Fruit fly (Drosophila melanogaster) whole organism, embryonic: ENCODE results near the gene Mrp5.
A peak's percentile ranks its signal among the peaks of the same experiment; 100 is the strongest.

ENCODE experiments used
- CG10147 ChIP-seq: fragments of 200-800 bp; sonication (Bioruptor generic); optimal IDR thresholded peaks from 2 replicates; lab custom pipeline; 2019; ENCODE audit warnings: missing biosample characterization, mild to moderate bottlenecking, missing genetic modification characterization, moderate library complexity
- CG11456 ChIP-seq: fragments of 200-800 bp; sonication (Bioruptor generic); IDR thresholded peaks from 3 replicates; pipeline ENCODE4 v1.3.6; 2022; ENCODE audit warnings: missing biosample characterization, missing genetic modification characterization
- CG12155 ChIP-seq: fragments of 200-800 bp; sonication (Bioruptor generic); optimal IDR thresholded peaks from 3 replicates; lab custom pipeline; 2016; ENCODE audit warnings: missing biosample characterization, missing genetic modification characterization
- CG1233 ChIP-seq: fragments of 200-800 bp; sonication (Bioruptor generic); optimal IDR thresholded peaks from 4 replicates; lab custom pipeline; 2018; ENCODE audit warnings: missing biosample characterization, mild to moderate bottlenecking, missing genetic modification characterization
- CG13296 ChIP-seq: fragments of 200-800 bp; sonication (Bioruptor generic); optimal IDR thresholded peaks from 3 replicates; lab custom pipeline; 2018; ENCODE audit warnings: missing biosample characterization, mild to moderate bottlenecking, missing genetic modification characterization
- CG14441 ChIP-seq: fragments of 200-800 bp; sonication (Bioruptor generic); IDR thresholded peaks from 2 replicates; pipeline ENCODE4 v1.3.6; 2022; ENCODE audit warnings: missing biosample characterization, missing genetic modification characterization
- CG15479 ChIP-seq: fragments of 200-800 bp; sonication (Bioruptor generic); optimal IDR thresholded peaks from 3 replicates; lab custom pipeline; 2019; ENCODE audit warnings: missing biosample characterization, mild to moderate bottlenecking, missing genetic modification characterization, moderate library complexity
- CG16813 ChIP-seq: fragments of 200-800 bp; sonication (Bioruptor generic); IDR thresholded peaks from 3 replicates; pipeline ENCODE4 v1.3.6; 2022; ENCODE audit warnings: missing biosample characterization, missing genetic modification characterization; ENCODE audit not compliant: partially characterized antibody
- CG17568 ChIP-seq: fragments of 200-800 bp; sonication (Bioruptor generic); optimal IDR thresholded peaks from 2 replicates; lab custom pipeline; 2018; ENCODE audit warnings: missing biosample characterization, mild to moderate bottlenecking, missing genetic modification characterization, moderate library complexity
- CG18262 ChIP-seq: fragments of 200-800 bp; optimal IDR thresholded peaks from 3 replicates; lab custom pipeline; 2019; ENCODE audit warnings: missing biosample characterization, mild to moderate bottlenecking, missing genetic modification characterization, moderate library complexity
- CG2202 ChIP-seq: fragments of 200-800 bp; sonication (Bioruptor generic); optimal IDR thresholded peaks from 2 replicates; lab custom pipeline; 2018; ENCODE audit warnings: missing biosample characterization, mild to moderate bottlenecking, missing genetic modification characterization
- CG32772 ChIP-seq: fragments of 200-800 bp; sonication (Bioruptor generic); IDR thresholded peaks from 2 replicates; pipeline ENCODE4 v1.3.6; 2022; ENCODE audit warnings: missing biosample characterization, missing genetic modification characterization
- CG34422 ChIP-seq: fragments of 200-800 bp; sonication (Bioruptor generic); IDR thresholded peaks from 3 replicates; pipeline ENCODE4 v1.3.6; 2022; ENCODE audit warnings: missing biosample characterization, missing genetic modification characterization
- CG3838 ChIP-seq: fragments of 200-800 bp; sonication (Bioruptor generic); optimal IDR thresholded peaks from 3 replicates; lab custom pipeline; 2016; ENCODE audit warnings: missing biosample characterization, missing genetic modification characterization
- CG43689 ChIP-seq: fragments of 200-800 bp; sonication (Bioruptor generic); IDR thresholded peaks from 2 replicates; pipeline ENCODE4 v1.3.6; 2022; ENCODE audit warnings: missing biosample characterization, missing genetic modification characterization
- CG4424 ChIP-seq: fragments of 200-800 bp; sonication (Bioruptor generic); optimal IDR thresholded peaks from 3 replicates; lab custom pipeline; 2016; ENCODE audit warnings: missing biosample characterization, missing genetic modification characterization
- CG6175 ChIP-seq: fragments of 200-800 bp; sonication (Bioruptor generic); IDR thresholded peaks from 3 replicates; pipeline ENCODE4 v1.3.6; 2022; ENCODE audit warnings: missing biosample characterization, missing genetic modification characterization
- CG6689 ChIP-seq: fragments of 200-800 bp; sonication (Bioruptor generic); IDR thresholded peaks from 2 replicates; pipeline ENCODE4 v1.3.6; 2022; ENCODE audit warnings: missing biosample characterization, missing genetic modification characterization
- CG7556 ChIP-seq: fragments of 200-800 bp; sonication (Bioruptor generic); optimal IDR thresholded peaks from 2 replicates; lab custom pipeline; 2017; ENCODE audit warnings: missing biosample characterization, mild to moderate bottlenecking, missing genetic modification characterization
- CG8281 ChIP-seq: fragments of 200-800 bp; sonication (Bioruptor generic); optimal IDR thresholded peaks from 2 replicates; lab custom pipeline; 2018; ENCODE audit warnings: missing biosample characterization, mild to moderate bottlenecking, missing genetic modification characterization, moderate library complexity
- CG9797 ChIP-seq: fragments of 200-800 bp; sonication (Bioruptor generic); optimal IDR thresholded peaks from 3 replicates; lab custom pipeline; 2018; ENCODE audit warnings: missing biosample characterization, mild to moderate bottlenecking, missing genetic modification characterization
- Camta ChIP-seq: fragments of 200-800 bp; sonication (Bioruptor generic); optimal IDR thresholded peaks from 2 replicates; lab custom pipeline; 2016; ENCODE audit warnings: missing biosample characterization, missing genetic modification characterization
- CoRest ChIP-seq: fragments of 200-800 bp; sonication (Bioruptor generic); optimal IDR thresholded peaks from 3 replicates; lab custom pipeline; 2018; ENCODE audit warnings: missing biosample characterization, mild to moderate bottlenecking, missing genetic modification characterization, moderate library complexity
- Dbx ChIP-seq: fragments of 200-800 bp; sonication (Bioruptor generic); IDR thresholded peaks from 3 replicates; pipeline ENCODE4 v1.3.6; 2022; ENCODE audit warnings: missing biosample characterization, missing genetic modification characterization
- Elba2 ChIP-seq: fragments of 200-800 bp; sonication (Bioruptor generic); optimal IDR thresholded peaks from 3 replicates; lab custom pipeline; 2016; ENCODE audit warnings: missing biosample characterization, missing genetic modification characterization
- MTF-1 ChIP-seq: fragments of 200-800 bp; sonication (Bioruptor generic); optimal IDR thresholded peaks from 2 replicates; lab custom pipeline; 2018; ENCODE audit warnings: missing biosample characterization, mild to moderate bottlenecking, missing genetic modification characterization, borderline replicate concordance
- Mes4 ChIP-seq: fragments of 200-800 bp; sonication (Bioruptor generic); optimal IDR thresholded peaks from 2 replicates; lab custom pipeline; 2016; ENCODE audit warnings: missing biosample characterization, missing genetic modification characterization
- Myb ChIP-seq: fragments of 200-800 bp; sonication (Bioruptor generic); optimal IDR thresholded peaks from 2 replicates; lab custom pipeline; 2016; ENCODE audit warnings: missing biosample characterization, missing genetic modification characterization
- Scr ChIP-seq: fragments of 200-800 bp; sonication (Bioruptor generic); IDR thresholded peaks from 2 replicates; pipeline ENCODE4 v1.3.6; 2022; ENCODE audit warnings: missing biosample characterization, missing genetic modification characterization; ENCODE audit not compliant: partially characterized antibody
- al ChIP-seq: fragments of 200-800 bp; sonication (Bioruptor generic); IDR thresholded peaks from 2 replicates; pipeline ENCODE4 v1.3.6; 2022; ENCODE audit warnings: missing biosample characterization, missing genetic modification characterization
- ato ChIP-seq: fragments of 200-800 bp; sonication (Bioruptor generic); IDR thresholded peaks from 2 replicates; pipeline ENCODE4 v1.3.6; 2022; ENCODE audit warnings: missing biosample characterization, missing genetic modification characterization; ENCODE audit not compliant: partially characterized antibody
- az2 ChIP-seq: fragments of 200-800 bp; sonication (Bioruptor generic); optimal IDR thresholded peaks from 3 replicates; lab custom pipeline; 2016; ENCODE audit warnings: missing biosample characterization, missing genetic modification characterization
- cato ChIP-seq: fragments of 200-800 bp; sonication (Bioruptor generic); optimal IDR thresholded peaks from 2 replicates; lab custom pipeline; 2016; ENCODE audit warnings: missing biosample characterization, missing genetic modification characterization, borderline replicate concordance
- corto ChIP-seq: fragments of 200-800 bp; sonication (Bioruptor generic); optimal IDR thresholded peaks from 2 replicates; lab custom pipeline; 2016; ENCODE audit warnings: missing biosample characterization, mild to moderate bottlenecking, missing genetic modification characterization, moderate library complexity
- crp ChIP-seq, 2 experiments: fragments of 200-800 bp; sonication (Bioruptor generic); optimal IDR thresholded peaks; 2 replicates in 1 of 2; 3 replicates in 1 of 2; lab custom pipeline; 2017; ENCODE audit warnings: missing biosample characterization in 2 of 2, missing genetic modification characterization in 2 of 2, mild to moderate bottlenecking in 1 of 2, moderate library complexity in 1 of 2
- da ChIP-seq: fragments of 200-800 bp; sonication (Bioruptor generic); optimal IDR thresholded peaks from 2 replicates; lab custom pipeline; 2016; ENCODE audit warnings: missing biosample characterization, missing genetic modification characterization
- dimm ChIP-seq: fragments of 200-800 bp; sonication (Bioruptor generic); IDR thresholded peaks from 2 replicates; pipeline ENCODE4 v1.3.6; 2022; ENCODE audit warnings: missing biosample characterization, missing genetic modification characterization
- emc ChIP-seq: fragments of 200-800 bp; sonication (Bioruptor generic); optimal IDR thresholded peaks from 2 replicates; lab custom pipeline; 2016; ENCODE audit warnings: missing biosample characterization, missing genetic modification characterization
- gt ChIP-seq: fragments of 200-800 bp; sonication (Bioruptor generic); IDR thresholded peaks from 2 replicates; pipeline ENCODE4 v1.3.6; 2022; ENCODE audit warnings: missing biosample characterization, missing genetic modification characterization
- hb ChIP-seq: fragments of 200-800 bp; sonication (Bioruptor generic); IDR thresholded peaks from 3 replicates; pipeline ENCODE4 v1.3.6; 2022; ENCODE audit warnings: missing biosample characterization, missing genetic modification characterization; ENCODE audit not compliant: partially characterized antibody
- lab ChIP-seq: fragments of 200-800 bp; sonication (Bioruptor generic); optimal IDR thresholded peaks from 3 replicates; lab custom pipeline; 2017; ENCODE audit warnings: missing biosample characterization, missing genetic modification characterization, mild to moderate bottlenecking, moderate library complexity, missing genetic modification reagents
- lbe ChIP-seq: fragments of 200-800 bp; sonication (Bioruptor generic); optimal IDR thresholded peaks from 2 replicates; lab custom pipeline; 2016; ENCODE audit warnings: missing biosample characterization, mild to moderate bottlenecking, missing genetic modification characterization
- mirr ChIP-seq: fragments of 200-800 bp; sonication (Bioruptor generic); optimal IDR thresholded peaks from 3 replicates; lab custom pipeline; 2018; ENCODE audit warnings: missing biosample characterization, mild to moderate bottlenecking, missing genetic modification characterization
- onecut ChIP-seq: fragments of 200-800 bp; sonication (Bioruptor generic); IDR thresholded peaks from 2 replicates; pipeline ENCODE4 v1.3.6; 2022; ENCODE audit warnings: missing biosample characterization, missing genetic modification characterization
- phol ChIP-seq: fragments of 200-800 bp; sonication (Bioruptor generic); optimal IDR thresholded peaks from 3 replicates; lab custom pipeline; 2018; ENCODE audit warnings: missing biosample characterization, mild to moderate bottlenecking, missing genetic modification characterization, moderate library complexity
- row ChIP-seq: fragments of 200-800 bp; sonication (Bioruptor generic); IDR thresholded peaks from 3 replicates; pipeline ENCODE4 v1.3.6; 2022; ENCODE audit warnings: missing biosample characterization, missing genetic modification characterization
- schlank ChIP-seq: fragments of 200-800 bp; sonication (Bioruptor generic); optimal IDR thresholded peaks from 2 replicates; lab custom pipeline; 2018; ENCODE audit warnings: missing biosample characterization, mild to moderate bottlenecking, missing genetic modification characterization
- slou ChIP-seq: fragments of 200-800 bp; sonication (Bioruptor generic); optimal IDR thresholded peaks from 3 replicates; lab custom pipeline; 2016; ENCODE audit warnings: missing biosample characterization, missing genetic modification characterization
- so ChIP-seq: fragments of 200-800 bp; sonication (Bioruptor generic); IDR thresholded peaks from 3 replicates; pipeline ENCODE4 v1.3.6; 2022; ENCODE audit warnings: missing biosample characterization, missing genetic modification characterization
- tin ChIP-seq: fragments of 200-800 bp; sonication (Bioruptor generic); optimal IDR thresholded peaks from 3 replicates; lab custom pipeline; 2016; ENCODE audit warnings: missing biosample characterization, missing genetic modification characterization
- trh ChIP-seq: fragments of 200-800 bp; sonication (Bioruptor generic); optimal IDR thresholded peaks from 2 replicates; lab custom pipeline; 2016; ENCODE audit warnings: missing biosample characterization, missing genetic modification characterization

Gene Mrp5

dm6 chr3R:19836687-19837086 lies 38.8 kb downstream of the Mrp5 start, which contains the start of gene bnl (continued):
- no peak for TF ChIP-seq hb (GFP tag; lab: Robert Waterston, UW)
- TF ChIP-seq dimm (GFP tag; lab: Robert Waterston, UW) = no peak
- TF ChIP-seq CG11456 (GFP tag; lab: Robert Waterston, UW) = no peak
- TF ChIP-seq CG34422 (GFP tag; lab: Robert Waterston, UW) = no peak; the same call in 2 of the 3 replicates
- TF ChIP-seq CG32772 (GFP tag; lab: Robert Waterston, UW) = no peak
- TF ChIP-seq CoRest (tag; lab: Kevin White, UChicago) = peak; percentile 53
- no peak for TF ChIP-seq schlank (tag; lab: Kevin White, UChicago)
- TF ChIP-seq lab (GFP tag; lab: Kevin White, UChicago) = peak; percentile 75
- TF ChIP-seq corto (GFP tag; lab: Kevin White, UChicago) = no peak
- peak; percentile 27; the same call in 1 of the 2 replicates for TF ChIP-seq CG14441 (GFP tag; lab: Robert Waterston, UW)
- peak; percentile 83 for TF ChIP-seq mirr (GFP tag; lab: Kevin White, UChicago)
- TF ChIP-seq row = no peak; the same call in 2 of the 3 replicates
- TF ChIP-seq CG16813 (GFP tag; lab: Robert Waterston, UW) = peak; percentile 45; the same call in 2 of the 3 replicates
- peak; percentile 16 for TF ChIP-seq CG17568
- peak; percentile 56 for TF ChIP-seq Scr (GFP tag; lab: Robert Waterston, UW)
- TF ChIP-seq CG9797 (GFP tag; lab: Kevin White, UChicago) = peak; percentile 3
- TF ChIP-seq slou (GFP tag; lab: Kevin White, UChicago) = no peak
- TF ChIP-seq Mes4 (GFP tag; lab: Kevin White, UChicago) = peak; percentile 6
- peak; percentile 20 for TF ChIP-seq CG1233 (GFP tag; lab: Kevin White, UChicago)
- TF ChIP-seq CG13296 (GFP tag; lab: Kevin White, UChicago) = peak; percentile 45
- TF ChIP-seq trh (GFP tag; lab: Kevin White, UChicago) = no peak
- TF ChIP-seq onecut (GFP tag; lab: Robert Waterston, UW) = peak; percentile 51
- TF ChIP-seq CG2202 (tag; lab: Kevin White, UChicago) = no peak
- TF ChIP-seq Myb = peak; percentile 28
- TF ChIP-seq CG7556 (GFP tag; lab: Kevin White, UChicago) = no peak
- no peak for TF ChIP-seq CG6689 (GFP tag; lab: Robert Waterston, UW)
- no peak for TF ChIP-seq Elba2 (GFP tag; lab: Kevin White, UChicago)
- TF ChIP-seq CG6175 = 0 out of 3 replicates have a peak, but pooled peaks have one; percentile 40
- TF ChIP-seq da (GFP tag; lab: Kevin White, UChicago) = no peak
- TF ChIP-seq lbe (GFP tag; lab: Kevin White, UChicago) = no peak
- peak; percentile 65; the same call in 1 of the 3 replicates for TF ChIP-seq so (GFP tag; lab: Robert Waterston, UW)
- no peak for TF ChIP-seq CG4424
- TF ChIP-seq CG43689 (GFP tag; lab: Robert Waterston, UW) = no peak
- peak; percentile 67 for TF ChIP-seq CG15479
- TF ChIP-seq CG12155 = peak; percentile 11
- TF ChIP-seq CG18262 (tag; lab: Kevin White, UChicago) = peak; percentile 27
- TF ChIP-seq CG10147 (GFP tag; lab: Kevin White, UChicago) = peak; percentile 18
- no peak for TF ChIP-seq az2 (GFP tag; lab: Kevin White, UChicago)
- peak in 1 of 2 experiments; percentile 60 for TF ChIP-seq crp (GFP tag; optimal IDR thresholded peaks at IDR 0.05; lab: Kevin White, UChicago)
- TF ChIP-seq MTF-1 (GFP tag; lab: Kevin White, UChicago) = peak; percentile 41
- TF ChIP-seq tin = peak; percentile 15
- TF ChIP-seq phol (tag; lab: Kevin White, UChicago) = peak; percentile 31
- TF ChIP-seq Dbx (GFP tag; lab: Robert Waterston, UW) = no peak; the same call in 2 of the 3 replicates
- no peak for TF ChIP-seq cato (GFP tag; lab: Kevin White, UChicago)
- TF ChIP-seq emc (GFP tag; lab: Kevin White, UChicago) = no peak
- TF ChIP-seq al = no peak
- TF ChIP-seq CG3838 (GFP tag; lab: Kevin White, UChicago) = no peak
- no peak for TF ChIP-seq ato
- no peak for TF ChIP-seq gt (GFP tag; lab: Robert Waterston, UW)
- TF ChIP-seq Camta = no peak
- no peak for TF ChIP-seq CG8281 (tag; lab: Kevin White, UChicago)
